Fruit fly (Drosophila melanogaster): ENCODE results near the gene Cchl.

- TF ChIP-seq Hr78 (GFP tag; optimal IDR thresholded peaks at IDR 0.05) (no peak), ey (GFP tag; optimal IDR thresholded peaks at IDR 0.05) (peak; percentile 11), pan (optimal IDR thresholded peaks at IDR 0.05) (no peak), dmrt93B (GFP tag; optimal IDR thresholded peaks at IDR 0.05) (no peak), h (GFP tag; optimal IDR thresholded peaks at IDR 0.05) (peak; percentile 0)
These were observed 19.0 kb upstream of the Cchl start for dm6 chr3R:22046231-22046630.

Data from whole organism, wandering third instar larva.